Worm (Caenorhabditis elegans) whole organism, L4 larva: ENCODE results near the gene F22B3.8.
A peak's percentile ranks its signal among the peaks of the same experiment; 100 is the strongest.

Experiments
- F37D6.2 ChIP-seq: sonication (generic microtip); optimal IDR thresholded peaks from 2 replicates; lab custom pipeline; 2016; ENCODE audit warnings: mild to moderate bottlenecking, missing genetic modification characterization, missing compliant biosample characterization
- F49E8.2 ChIP-seq: sonication (generic microtip); optimal IDR thresholded peaks from 2 replicates; lab custom pipeline; 2016; ENCODE audit warnings: missing compliant biosample characterization, mild to moderate bottlenecking, missing genetic modification characterization, borderline replicate concordance
- T20F7.1 ChIP-seq: fragments of 200-800 bp; sonication (Bioruptor generic); optimal IDR thresholded peaks from 2 replicates; lab custom pipeline; 2018; ENCODE audit warnings: mild to moderate bottlenecking, missing genetic modification characterization, missing compliant biosample characterization
- T26A8.4 ChIP-seq: fragments of 200-800 bp; sonication (Bioruptor generic); IDR thresholded peaks from 2 replicates; pipeline ENCODE4 v1.3.6; 2022; ENCODE audit warnings: missing genetic modification characterization, missing compliant biosample characterization
- Y48G9A.11 ChIP-seq: fragments of 200-800 bp; sonication (Bioruptor generic); IDR thresholded peaks from 2 replicates; pipeline ENCODE4 v1.3.6; 2022; ENCODE audit warnings: missing genetic modification reagents, missing genetic modification characterization, missing compliant biosample characterization
- aha-1 ChIP-seq: fragments of 150-350 bp; peaks from one replicate; lab custom pipeline; 2014; ENCODE audit warnings: missing biosample characterization, missing genetic modification characterization
- ceh-20 ChIP-seq: fragments of 200-800 bp; sonication (Bioruptor generic); IDR thresholded peaks from 2 replicates; pipeline ENCODE4 v1.3.6; 2022; ENCODE audit warnings: missing genetic modification reagents, missing genetic modification characterization, missing compliant biosample characterization
- ceh-28 ChIP-seq: fragments of 150-350 bp; optimal IDR thresholded peaks from 2 replicates; lab custom pipeline; 2014; ENCODE audit warnings: missing biosample characterization, missing genetic modification reagents, missing genetic modification characterization
- ceh-44 ChIP-seq: fragments of 200-800 bp; sonication (Bioruptor generic); IDR thresholded peaks from 2 replicates; pipeline ENCODE4 v1.3.6; 2022; ENCODE audit warnings: missing genetic modification reagents, missing genetic modification characterization, missing compliant biosample characterization
- ces-1 ChIP-seq: fragments of 150-350 bp; sonication (generic microtip); optimal IDR thresholded peaks from 4 replicates; lab custom pipeline; 2014; ENCODE audit warnings: missing biosample characterization, missing genetic modification reagents, missing genetic modification characterization
- ctbp-1 ChIP-seq: fragments of 200-800 bp; sonication (Bioruptor generic); IDR thresholded peaks from 2 replicates; pipeline ENCODE4 v1.3.6; 2022; ENCODE audit warnings: missing genetic modification reagents, missing genetic modification characterization, missing compliant biosample characterization
- daf-16 ChIP-seq, 3 experiments: sonication (generic microtip); optimal IDR thresholded peaks; 2 replicates each; lab custom pipeline; 2016 to 2017; ENCODE audit warnings: missing genetic modification characterization in 3 of 3, missing genetic modification reagents in 3 of 3, mild to moderate bottlenecking in 2 of 3, missing compliant biosample characterization in 2 of 3, missing biosample characterization in 1 of 3, moderate library complexity in 1 of 3
- daf-8 ChIP-seq: fragments of 200-800 bp; sonication (Bioruptor generic); IDR thresholded peaks from 2 replicates; pipeline ENCODE4 v1.3.6; 2022; ENCODE audit warnings: missing genetic modification characterization, missing compliant biosample characterization
- dmd-6 ChIP-seq: fragments of 200-800 bp; sonication (Bioruptor generic); IDR thresholded peaks from 2 replicates; pipeline ENCODE4 v1.3.6; 2022; ENCODE audit warnings: missing genetic modification reagents, missing genetic modification characterization, missing compliant biosample characterization
- dpl-1 ChIP-seq: fragments of 150-350 bp; optimal IDR thresholded peaks from 2 replicates; lab custom pipeline; 2014; ENCODE audit warnings: missing biosample characterization, missing genetic modification reagents, missing genetic modification characterization
- duxl-1 ChIP-seq: sonication (generic microtip); optimal IDR thresholded peaks from 2 replicates; lab custom pipeline; 2016; ENCODE audit warnings: mild to moderate bottlenecking, missing genetic modification characterization, moderate library complexity, missing compliant biosample characterization; ENCODE audit not compliant: poor library complexity
- dve-1 ChIP-seq: sonication (generic microtip); optimal IDR thresholded peaks from 2 replicates; lab custom pipeline; 2017; ENCODE audit warnings: antibody characterized with exemption, mild to moderate bottlenecking, missing genetic modification characterization, missing compliant biosample characterization; ENCODE audit not compliant: insufficient read depth
- egl-27 ChIP-seq: sonication (generic microtip); optimal IDR thresholded peaks from 3 replicates; lab custom pipeline; 2017; ENCODE audit warnings: missing biosample characterization, missing genetic modification reagents, missing genetic modification characterization
- fkh-10 ChIP-seq: fragments of 150-350 bp; optimal IDR thresholded peaks from 2 replicates; lab custom pipeline; 2014; ENCODE audit warnings: missing biosample characterization, missing genetic modification reagents, missing genetic modification characterization
- fos-1 ChIP-seq: fragments of 150-350 bp; optimal IDR thresholded peaks from 2 replicates; lab custom pipeline; 2014; ENCODE audit warnings: missing biosample characterization, missing genetic modification characterization
- hif-1 ChIP-seq, 2 experiments: sonication (generic microtip); optimal IDR thresholded peaks; 2 replicates each; lab custom pipeline; 2016 to 2017; ENCODE audit warnings: missing compliant biosample characterization in 2 of 2, missing genetic modification characterization in 2 of 2, missing genetic modification reagents in 2 of 2, missing genotype in 2 of 2, mild to moderate bottlenecking in 1 of 2
- hlh-11 ChIP-seq: fragments of 200-800 bp; sonication (Bioruptor generic); optimal IDR thresholded peaks from 2 replicates; lab custom pipeline; 2018; ENCODE audit warnings: mild to moderate bottlenecking, missing genetic modification characterization, missing compliant biosample characterization
- hlh-30 ChIP-seq: sonication (generic microtip); optimal IDR thresholded peaks from 2 replicates; lab custom pipeline; 2017; ENCODE audit warnings: antibody characterized with exemption, mild to moderate bottlenecking, missing genetic modification characterization, missing compliant biosample characterization; ENCODE audit not compliant: insufficient read depth
- hmg-1.1 ChIP-seq: fragments of 200-800 bp; sonication (Bioruptor generic); IDR thresholded peaks from 2 replicates; pipeline ENCODE4 v1.3.6; 2022; ENCODE audit warnings: missing genetic modification reagents, missing genetic modification characterization, missing compliant biosample characterization
- lin-13 ChIP-seq: fragments of 150-350 bp; optimal IDR thresholded peaks from 2 replicates; lab custom pipeline; 2014; ENCODE audit warnings: missing biosample characterization, missing genetic modification reagents, missing genetic modification characterization
- lin-39 ChIP-seq: fragments of 150-350 bp; optimal IDR thresholded peaks from 2 replicates; lab custom pipeline; 2014; ENCODE audit warnings: missing biosample characterization, missing genetic modification reagents, missing genetic modification characterization
- lsy-2 ChIP-seq, 2 experiments: fragments of 150-350 bp in 1 of 2; sonication (generic microtip) in 1 of 2; optimal IDR thresholded peaks; 2 replicates each; lab custom pipeline; 2014 to 2017; ENCODE audit warnings: missing biosample characterization in 2 of 2, missing genetic modification characterization in 2 of 2
- mdl-1 ChIP-seq, 2 experiments: fragments of 150-350 bp in 1 of 2; sonication (generic microtip) in 1 of 2; optimal IDR thresholded peaks; 2 replicates each; lab custom pipeline; 2014 to 2017; ENCODE audit warnings: missing biosample characterization in 2 of 2, missing genetic modification characterization in 2 of 2
- mep-1 ChIP-seq: fragments of 150-350 bp; sonication (generic microtip); optimal IDR thresholded peaks from 3 replicates; lab custom pipeline; 2014; ENCODE audit warnings: missing biosample characterization, missing genetic modification characterization
- nhr-11 ChIP-seq: fragments of 150-350 bp; optimal IDR thresholded peaks from 2 replicates; lab custom pipeline; 2014; ENCODE audit warnings: missing biosample characterization, missing genetic modification characterization
- nhr-111 ChIP-seq: fragments of 200-800 bp; sonication (Bioruptor generic); optimal IDR thresholded peaks from 2 replicates; lab custom pipeline; 2018; ENCODE audit warnings: mild to moderate bottlenecking, missing genetic modification characterization, missing compliant biosample characterization
- nhr-28 ChIP-seq: fragments of 150-350 bp; optimal IDR thresholded peaks from 2 replicates; lab custom pipeline; 2014; ENCODE audit warnings: missing biosample characterization, missing genetic modification characterization
- nhr-41 ChIP-seq: fragments of 200-800 bp; sonication (Bioruptor generic); IDR thresholded peaks from 2 replicates; pipeline ENCODE4 v1.3.6; 2022; ENCODE audit warnings: missing genetic modification reagents, missing genetic modification characterization, missing compliant biosample characterization
- nhr-48 ChIP-seq: sonication (generic microtip); optimal IDR thresholded peaks from 2 replicates; lab custom pipeline; 2016; ENCODE audit warnings: mild to moderate bottlenecking, missing genetic modification characterization, missing compliant biosample characterization
- nhr-6 ChIP-seq: fragments of 150-350 bp; optimal IDR thresholded peaks from 2 replicates; lab custom pipeline; 2014; ENCODE audit warnings: missing biosample characterization, missing genetic modification characterization
- nhr-77 ChIP-seq: fragments of 150-350 bp; optimal IDR thresholded peaks from 2 replicates; lab custom pipeline; 2014; ENCODE audit warnings: missing biosample characterization, missing genetic modification characterization
- pha-4 ChIP-seq, 2 experiments: fragments of 150-350 bp in 1 of 2; fragments of 200-800 bp in 1 of 2; sonication (Bioruptor generic) in 1 of 2; IDR thresholded peaks in 1 of 2; optimal IDR thresholded peaks in 1 of 2; 2 replicates each; pipeline versions ENCODE4 v1.3.6 to Lab custom; 2014 to 2022; ENCODE audit warnings: missing genetic modification characterization in 2 of 2, missing genetic modification reagents in 2 of 2, missing biosample characterization in 1 of 2, missing compliant biosample characterization in 1 of 2
- rbr-2 ChIP-seq: sonication (generic microtip); optimal IDR thresholded peaks from 2 replicates; lab custom pipeline; 2016; ENCODE audit warnings: missing genotype, missing genetic modification characterization, missing compliant biosample characterization
- spr-3 ChIP-seq: fragments of 200-800 bp; sonication (Bioruptor generic); optimal IDR thresholded peaks from 2 replicates; lab custom pipeline; 2018; ENCODE audit warnings: mild to moderate bottlenecking, missing genetic modification characterization, missing compliant biosample characterization
- tra-1 ChIP-seq: fragments of 200-800 bp; sonication (Bioruptor generic); IDR thresholded peaks from 2 replicates; pipeline ENCODE4 v1.3.6; 2022; ENCODE audit warnings: missing genetic modification reagents, missing genetic modification characterization, missing compliant biosample characterization
- unc-62 ChIP-seq, 3 experiments: fragments of 150-350 bp in 1 of 3; sonication (generic microtip); optimal IDR thresholded peaks in 2 of 3; peaks in 1 of 3; 1 replicate in 1 of 3; 2 replicates in 2 of 3; lab custom pipeline; 2014 to 2017; ENCODE audit warnings: missing biosample characterization in 3 of 3, missing genetic modification characterization in 3 of 3, missing genetic modification reagents in 3 of 3, missing genotype in 1 of 3
- zag-1 ChIP-seq: fragments of 150-350 bp; optimal IDR thresholded peaks from 2 replicates; lab custom pipeline; 2014; ENCODE audit warnings: missing biosample characterization, missing genetic modification characterization

The F22B3.8 gene

DNA sequence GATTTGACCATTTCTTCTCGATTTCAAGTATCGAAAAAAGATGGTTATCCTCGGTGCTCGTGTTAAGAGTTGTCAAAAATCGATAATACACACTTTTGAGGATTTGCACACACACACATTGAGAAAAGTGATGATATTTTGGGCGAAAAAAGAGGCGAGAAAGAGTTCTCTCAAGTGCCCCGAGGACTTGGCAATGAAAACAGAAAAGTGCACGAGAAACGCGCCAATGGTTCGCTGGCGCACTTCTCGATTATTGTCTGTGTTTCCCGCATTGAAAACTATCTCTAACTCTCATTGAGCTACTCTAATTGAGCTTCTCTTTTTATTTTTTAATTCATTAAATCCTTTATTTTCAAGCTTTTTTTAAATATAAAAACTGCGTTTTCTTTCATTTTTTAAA is 9.0 kb upstream of the F22B3.8 start:
- no peak for TF ChIP-seq nhr-41 (GFP tag; lab: Robert Waterston, UW)
- peak; percentile 18 for TF ChIP-seq nhr-28 (tag; lab: Kevin White, UChicago)
- peak; percentile 28 for TF ChIP-seq nhr-77 (tag; lab: Kevin White, UChicago)
- peak; percentile 53 for TF ChIP-seq nhr-11 (tag; lab: Kevin White, UChicago)
- TF ChIP-seq dve-1 (tag; lab: Kevin White, UChicago): peak; percentile 49
- 0 out of 2 replicates have a peak, but pooled peaks have one; percentile 28 for TF ChIP-seq T26A8.4
- peak in 1 of 2 experiments; percentile 31 for TF ChIP-seq daf-16 (GFP tag; optimal IDR thresholded peaks at IDR 0.05; lab: Kevin White, UChicago)
- TF ChIP-seq daf-16 (tag; optimal IDR thresholded peaks at IDR 0.05; lab: Kevin White, UChicago): peak; percentile 67
- TF ChIP-seq F37D6.2 (tag; lab: Kevin White, UChicago): peak; percentile 10
- no peak for TF ChIP-seq tra-1
- TF ChIP-seq dmd-6: 0 out of 2 replicates have a peak, but pooled peaks have one; percentile 41
- TF ChIP-seq pha-4 (GFP tag; IDR thresholded peaks at IDR 0.05; lab: Robert Waterston, UW): no peak
- TF ChIP-seq pha-4 (tag; optimal IDR thresholded peaks at IDR 0.05; lab: Kevin White, UChicago): peak; percentile 66
- TF ChIP-seq nhr-48 (tag; lab: Kevin White, UChicago): no peak
- TF ChIP-seq ceh-20 (GFP tag; lab: Robert Waterston, UW): peak; percentile 48; the same call in 1 of the 2 replicates
- TF ChIP-seq fos-1 (tag; lab: Kevin White, UChicago): no peak
- peak; percentile 66 for TF ChIP-seq dpl-1
- peak; percentile 26 to 84 for TF ChIP-seq lsy-2 (tag; optimal IDR thresholded peaks at IDR 0.05; lab: Kevin White, UChicago)
- peak; percentile 56 for TF ChIP-seq hlh-11
- no peak for TF ChIP-seq daf-8 (GFP tag; lab: Robert Waterston, UW)
- TF ChIP-seq ceh-28 (tag; lab: Kevin White, UChicago): peak; percentile 39
- TF ChIP-seq hif-1 (tag; optimal IDR thresholded peaks at IDR 0.05; lab: Kevin White, UChicago): peak in 1 of 2 experiments; percentile 10
- TF ChIP-seq egl-27 (tag; lab: Kevin White, UChicago): no peak
- TF ChIP-seq T20F7.1: peak; percentile 55
- no peak for TF ChIP-seq mdl-1 (tag; optimal IDR thresholded peaks at IDR 0.05; lab: Kevin White, UChicago)
- peak; percentile 13 for TF ChIP-seq lin-13
- peak; percentile 61 for TF ChIP-seq ctbp-1 (GFP tag; lab: Robert Waterston, UW)
- peak; percentile 80 for TF ChIP-seq mep-1 (tag; lab: Kevin White, UChicago)
- TF ChIP-seq F49E8.2: no peak
- no peak for TF ChIP-seq spr-3
- TF ChIP-seq ceh-44 (GFP tag; lab: Robert Waterston, UW): no peak
- TF ChIP-seq unc-62 (GFP tag; optimal IDR thresholded peaks at IDR 0.05 in 1 of 2; lab: Kevin White, UChicago): peak in 1 of 2 experiments; percentile 21
- no peak for TF ChIP-seq unc-62 (tag; optimal IDR thresholded peaks at IDR 0.05; lab: Kevin White, UChicago)
- peak; percentile 45 for TF ChIP-seq hlh-30
- peak; percentile 33 for TF ChIP-seq fkh-10 (GFP tag; lab: Kevin White, UChicago)
- TF ChIP-seq duxl-1 (tag; lab: Kevin White, UChicago): no peak
- TF ChIP-seq hmg-1.1 (GFP tag; lab: Robert Waterston, UW): peak; percentile 57; the same call in 1 of the 2 replicates
- TF ChIP-seq rbr-2 (tag; lab: Kevin White, UChicago): peak; percentile 79
- TF ChIP-seq nhr-6 (tag; lab: Kevin White, UChicago): peak; percentile 14
- peak; percentile 97 for TF ChIP-seq aha-1 (tag; lab: Kevin White, UChicago)

DNA sequence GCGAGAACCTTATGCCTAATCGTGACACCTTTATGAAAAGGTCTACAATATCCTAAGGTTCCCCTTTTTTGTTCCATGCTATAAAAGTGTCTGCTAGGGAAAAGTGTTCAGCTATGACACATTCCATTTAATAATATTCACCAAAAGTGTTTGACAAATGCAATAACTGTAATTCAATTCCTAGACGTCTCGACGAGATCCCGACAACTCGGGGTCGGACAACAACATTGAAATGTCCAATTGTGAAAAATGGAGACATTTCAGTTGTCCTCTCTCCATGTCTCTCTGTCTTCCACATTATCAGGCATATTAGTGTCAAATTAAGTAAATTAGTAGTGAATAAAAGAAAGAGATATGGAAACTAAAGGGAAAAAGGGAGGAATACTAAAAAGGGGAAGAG is 6.7 kb upstream of the F22B3.8 start:
- TF ChIP-seq zag-1 (tag; lab: Kevin White, UChicago) (no peak), fkh-10 (GFP tag; lab: Kevin White, UChicago) (no peak), nhr-111 (GFP tag; lab: Kevin White, UChicago) (no peak), lin-39 (tag; lab: Kevin White, UChicago) (no peak), ces-1 (GFP tag; lab: Kevin White, UChicago) (peak; percentile 28), ctbp-1 (GFP tag; lab: Robert Waterston, UW) (0 out of 2 replicates have a peak, but pooled peaks have one; percentile 28), Y48G9A.11 (GFP tag; lab: Robert Waterston, UW) (no peak)
